Fruit fly (Drosophila melanogaster) whole organism, embryonic: ENCODE results near the gene Atg2.

Experiments
- CG11247 ChIP-seq: fragments of 200-800 bp; sonication (Bioruptor generic); IDR thresholded peaks from 2 replicates; pipeline ENCODE4 v1.3.6; 2022; ENCODE audit warnings: missing biosample characterization, missing genetic modification characterization
- CG11456 ChIP-seq: fragments of 200-800 bp; sonication (Bioruptor generic); IDR thresholded peaks from 3 replicates; pipeline ENCODE4 v1.3.6; 2022; ENCODE audit warnings: missing biosample characterization, missing genetic modification characterization
- CG11504 ChIP-seq: fragments of 200-800 bp; sonication (Bioruptor generic); optimal IDR thresholded peaks from 3 replicates; lab custom pipeline; 2019; ENCODE audit warnings: missing biosample characterization, mild to moderate bottlenecking, missing genetic modification characterization, moderate library complexity
- CG14441 ChIP-seq: fragments of 200-800 bp; sonication (Bioruptor generic); IDR thresholded peaks from 2 replicates; pipeline ENCODE4 v1.3.6; 2022; ENCODE audit warnings: missing biosample characterization, missing genetic modification characterization
- CG1602 ChIP-seq: fragments of 200-800 bp; sonication (Bioruptor generic); optimal IDR thresholded peaks from 3 replicates; lab custom pipeline; 2016; ENCODE audit warnings: missing biosample characterization, missing genetic modification characterization
- CG2712 ChIP-seq: fragments of 200-800 bp; optimal IDR thresholded peaks from 3 replicates; lab custom pipeline; 2019; ENCODE audit warnings: missing biosample characterization, mild to moderate bottlenecking, missing genetic modification characterization, moderate library complexity
- CG31224 ChIP-seq: fragments of 200-800 bp; sonication (Bioruptor generic); IDR thresholded peaks from 2 replicates; pipeline ENCODE4 v1.3.6; 2022; ENCODE audit warnings: missing biosample characterization, missing genetic modification characterization
- CG32532 ChIP-seq: fragments of 200-800 bp; sonication (Bioruptor generic); IDR thresholded peaks from 2 replicates; pipeline ENCODE4 v1.3.6; 2022; ENCODE audit warnings: missing biosample characterization, missing genetic modification characterization
- CG32772 ChIP-seq: fragments of 200-800 bp; sonication (Bioruptor generic); IDR thresholded peaks from 2 replicates; pipeline ENCODE4 v1.3.6; 2022; ENCODE audit warnings: missing biosample characterization, missing genetic modification characterization
- CG34422 ChIP-seq: fragments of 200-800 bp; sonication (Bioruptor generic); IDR thresholded peaks from 3 replicates; pipeline ENCODE4 v1.3.6; 2022; ENCODE audit warnings: missing biosample characterization, missing genetic modification characterization
- CG7372 ChIP-seq: fragments of 200-800 bp; sonication (Bioruptor generic); IDR thresholded peaks from 2 replicates; pipeline ENCODE4 v1.3.6; 2022; ENCODE audit warnings: missing biosample characterization, missing genetic modification characterization
- CG7839 ChIP-seq: fragments of 200-800 bp; sonication (Bioruptor generic); optimal IDR thresholded peaks from 3 replicates; lab custom pipeline; 2018; ENCODE audit warnings: missing biosample characterization, mild to moderate bottlenecking, missing genetic modification characterization, moderate library complexity
- CG9876 ChIP-seq: fragments of 200-800 bp; sonication (Bioruptor generic); optimal IDR thresholded peaks from 2 replicates; lab custom pipeline; 2016; ENCODE audit warnings: missing biosample characterization, missing genetic modification characterization
- CG9932 ChIP-seq: fragments of 200-800 bp; sonication (Bioruptor generic); IDR thresholded peaks from 2 replicates; pipeline ENCODE4 v1.3.6; 2022; ENCODE audit warnings: missing biosample characterization, missing genetic modification characterization
- CoRest ChIP-seq: fragments of 200-800 bp; sonication (Bioruptor generic); optimal IDR thresholded peaks from 3 replicates; lab custom pipeline; 2018; ENCODE audit warnings: missing biosample characterization, mild to moderate bottlenecking, missing genetic modification characterization, moderate library complexity
- Dll ChIP-seq: fragments of 200-800 bp; sonication (Bioruptor generic); IDR thresholded peaks from 4 replicates; pipeline ENCODE4 v1.3.6; 2022; ENCODE audit warnings: missing biosample characterization, missing genetic modification characterization; ENCODE audit not compliant: partially characterized antibody
- Drgx ChIP-seq: fragments of 200-800 bp; sonication (Bioruptor generic); IDR thresholded peaks from 2 replicates; pipeline ENCODE4 v1.3.6; 2022; ENCODE audit warnings: missing biosample characterization, missing genetic modification characterization
- E2f2 ChIP-seq: fragments of 200-800 bp; sonication (Bioruptor generic); IDR thresholded peaks from 2 replicates; pipeline ENCODE4 v1.3.6; 2022; ENCODE audit warnings: missing biosample characterization, missing genetic modification characterization
- Elba2 ChIP-seq: fragments of 200-800 bp; sonication (Bioruptor generic); optimal IDR thresholded peaks from 3 replicates; lab custom pipeline; 2016; ENCODE audit warnings: missing biosample characterization, missing genetic modification characterization
- Ets65A ChIP-seq: fragments of 200-800 bp; sonication (Bioruptor generic); peaks from one replicate; lab custom pipeline; 2016; ENCODE audit warnings: missing biosample characterization, missing genetic modification characterization
- H15 ChIP-seq: fragments of 200-800 bp; sonication (Bioruptor generic); IDR thresholded peaks from 3 replicates; pipeline ENCODE4 v1.3.6; 2022; ENCODE audit warnings: missing biosample characterization, missing genetic modification characterization
- HLH3B ChIP-seq: fragments of 200-800 bp; sonication (Bioruptor generic); IDR thresholded peaks from 2 replicates; pipeline ENCODE4 v1.3.6; 2022; ENCODE audit warnings: missing biosample characterization, missing genetic modification characterization
- HLH54F ChIP-seq: fragments of 200-800 bp; sonication (Bioruptor generic); optimal IDR thresholded peaks from 3 replicates; lab custom pipeline; 2016; ENCODE audit warnings: missing biosample characterization, missing genetic modification characterization
- Hr51 ChIP-seq, 2 experiments: fragments of 200-800 bp; sonication (Bioruptor generic); optimal IDR thresholded peaks; 2 replicates in 1 of 2; 3 replicates in 1 of 2; lab custom pipeline; 2016 to 2018; ENCODE audit warnings: missing biosample characterization in 2 of 2, missing genetic modification characterization in 2 of 2, mild to moderate bottlenecking in 1 of 2, moderate library complexity in 1 of 2
- MESR4 ChIP-seq: fragments of 200-800 bp; sonication (Bioruptor generic); optimal IDR thresholded peaks from 2 replicates; lab custom pipeline; 2018; ENCODE audit warnings: missing biosample characterization, mild to moderate bottlenecking, missing genetic modification characterization, moderate library complexity
- Mrtf ChIP-seq: fragments of 200-800 bp; sonication (Bioruptor generic); IDR thresholded peaks from 3 replicates; pipeline ENCODE4 v1.3.6; 2022; ENCODE audit warnings: missing biosample characterization, missing genetic modification characterization
- Nf-YC ChIP-seq: fragments of 200-800 bp; optimal IDR thresholded peaks from 3 replicates; lab custom pipeline; 2019; ENCODE audit warnings: missing biosample characterization, mild to moderate bottlenecking, missing genetic modification characterization, moderate library complexity
- Oli ChIP-seq: fragments of 200-800 bp; sonication (Bioruptor generic); optimal IDR thresholded peaks from 2 replicates; lab custom pipeline; 2018; ENCODE audit warnings: missing biosample characterization, mild to moderate bottlenecking, missing genetic modification characterization, moderate library complexity
- Ptx1 ChIP-seq: fragments of 200-800 bp; sonication (Bioruptor generic); IDR thresholded peaks from 2 replicates; pipeline ENCODE4 v1.3.6; 2022; ENCODE audit warnings: missing biosample characterization, missing genetic modification characterization
- Rfx ChIP-seq: fragments of 200-800 bp; sonication (Bioruptor generic); IDR thresholded peaks from 2 replicates; pipeline ENCODE4 v1.3.6; 2022; ENCODE audit warnings: missing biosample characterization, missing genetic modification characterization
- Six4 ChIP-seq: fragments of 200-800 bp; sonication (Bioruptor generic); optimal IDR thresholded peaks from 2 replicates; lab custom pipeline; 2016; ENCODE audit warnings: missing biosample characterization, missing genetic modification characterization
- Vsx1 ChIP-seq: fragments of 200-800 bp; sonication (Bioruptor generic); optimal IDR thresholded peaks from 2 replicates; lab custom pipeline; 2017; ENCODE audit warnings: missing biosample characterization, mild to moderate bottlenecking, missing genetic modification characterization, missing genetic modification reagents
- bcd ChIP-seq: fragments of 200-800 bp; sonication (Bioruptor generic); optimal IDR thresholded peaks from 2 replicates; lab custom pipeline; 2017; ENCODE audit warnings: missing biosample characterization, mild to moderate bottlenecking, missing genetic modification characterization
- corto ChIP-seq: fragments of 200-800 bp; sonication (Bioruptor generic); optimal IDR thresholded peaks from 2 replicates; lab custom pipeline; 2016; ENCODE audit warnings: missing biosample characterization, mild to moderate bottlenecking, missing genetic modification characterization, moderate library complexity
- crc ChIP-seq: fragments of 200-800 bp; sonication (Bioruptor generic); optimal IDR thresholded peaks from 2 replicates; lab custom pipeline; 2016; ENCODE audit warnings: missing biosample characterization, missing genetic modification characterization
- esg ChIP-seq: fragments of 200-800 bp; sonication (Bioruptor generic); conservative IDR thresholded peaks from 2 replicates; pipeline ENCODE4 v1.3.6; 2022; ENCODE audit warnings: missing biosample characterization, missing genetic modification characterization
- fd96Cb ChIP-seq: fragments of 200-800 bp; sonication (Bioruptor generic); optimal IDR thresholded peaks from 2 replicates; lab custom pipeline; 2018; ENCODE audit warnings: missing biosample characterization, mild to moderate bottlenecking, missing genetic modification characterization, moderate library complexity
- gce ChIP-seq: fragments of 200-800 bp; sonication (Bioruptor generic); IDR thresholded peaks from 3 replicates; pipeline ENCODE4 v1.3.6; 2022; ENCODE audit warnings: missing biosample characterization, missing genetic modification characterization
- grau ChIP-seq: fragments of 200-800 bp; optimal IDR thresholded peaks from 3 replicates; lab custom pipeline; 2019; ENCODE audit warnings: missing biosample characterization, mild to moderate bottlenecking, missing genetic modification characterization, moderate library complexity
- klu ChIP-seq: fragments of 200-800 bp; sonication (Bioruptor generic); IDR thresholded peaks from 2 replicates; pipeline ENCODE4 v1.3.6; 2022; ENCODE audit warnings: missing biosample characterization, missing genetic modification characterization
- odd ChIP-seq: fragments of 200-800 bp; sonication (Bioruptor generic); optimal IDR thresholded peaks from 2 replicates; lab custom pipeline; 2017; ENCODE audit warnings: missing biosample characterization, mild to moderate bottlenecking, missing genetic modification characterization
- pfk ChIP-seq: fragments of 200-800 bp; sonication (Bioruptor generic); optimal IDR thresholded peaks from 2 replicates; lab custom pipeline; 2018; ENCODE audit warnings: missing biosample characterization, mild to moderate bottlenecking, missing genetic modification characterization, moderate library complexity
- prd ChIP-seq, 3 experiments: fragments of >200 bp in 2 of 3; fragments of 200-800 bp in 1 of 3; sonication (Bioruptor generic) in 1 of 3; optimal IDR thresholded peaks in 2 of 3; IDR thresholded peaks in 1 of 3; 2 replicates in 2 of 3; 3 replicates in 1 of 3; pipeline versions ENCODE4 v1.3.6 to Lab custom; 2017 to 2022; ENCODE audit warnings: missing biosample characterization in 1 of 3, missing genetic modification characterization in 1 of 3
- sens ChIP-seq: fragments of 200-800 bp; sonication (Bioruptor generic); peaks from one replicate; lab custom pipeline; 2016; ENCODE audit warnings: missing biosample characterization, missing genetic modification characterization
- slbo ChIP-seq: fragments of 200-800 bp; sonication (Bioruptor generic); IDR thresholded peaks from 2 replicates; pipeline ENCODE4 v1.3.6; 2022; ENCODE audit warnings: missing biosample characterization, missing genetic modification characterization
- sqz ChIP-seq: fragments of 200-800 bp; sonication (Bioruptor generic); optimal IDR thresholded peaks from 3 replicates; lab custom pipeline; 2018; ENCODE audit warnings: missing biosample characterization, mild to moderate bottlenecking, missing genetic modification characterization
- sr ChIP-seq: fragments of 200-800 bp; sonication (Bioruptor generic); IDR thresholded peaks from 3 replicates; pipeline ENCODE4 v1.3.6; 2022; ENCODE audit warnings: missing biosample characterization, missing genetic modification characterization
- ssp ChIP-seq: fragments of 200-800 bp; sonication (Bioruptor generic); IDR thresholded peaks from 2 replicates; pipeline ENCODE4 v1.3.6; 2022; ENCODE audit warnings: missing biosample characterization, missing genetic modification characterization
- tgo ChIP-seq: fragments of 200-800 bp; sonication (Bioruptor generic); IDR thresholded peaks from 3 replicates; pipeline ENCODE4 v1.3.6; 2022; ENCODE audit warnings: missing biosample characterization, missing genetic modification characterization
- unpg ChIP-seq: fragments of 200-800 bp; sonication (Bioruptor generic); optimal IDR thresholded peaks from 3 replicates; lab custom pipeline; 2018; ENCODE audit warnings: missing biosample characterization, mild to moderate bottlenecking, missing genetic modification characterization, moderate library complexity
- usp ChIP-seq: fragments of >200 bp; optimal IDR thresholded peaks from 2 replicates; lab custom pipeline; 2017; ENCODE audit warnings: missing biosample characterization, missing genetic modification characterization

Gene Atg2

DNA sequence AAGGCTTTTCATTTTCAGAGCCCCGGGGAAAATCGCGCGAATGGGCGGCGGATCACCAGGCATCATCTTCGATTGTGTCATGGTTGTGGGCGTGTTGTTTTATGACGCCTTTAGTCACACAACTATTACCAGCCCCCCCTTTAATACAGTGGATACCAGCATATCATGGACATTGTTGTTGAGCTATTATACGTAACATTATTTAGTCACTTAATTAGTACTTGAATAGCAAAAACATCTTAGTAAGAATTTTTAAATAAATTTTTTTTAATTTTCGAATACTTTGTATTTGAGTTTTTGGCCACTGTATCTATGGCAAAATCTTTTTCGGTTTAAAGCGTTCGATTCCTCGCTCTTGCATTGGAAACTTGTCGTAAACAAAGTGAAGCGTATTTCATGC lies 10.4 kb upstream of the Atg2 start (continued):
- TF ChIP-seq CG11456 (GFP tag; lab: Robert Waterston, UW) (0 out of 3 replicates have a peak, but pooled peaks have one; percentile 29), corto (GFP tag; lab: Kevin White, UChicago) (no peak), CG9932 (GFP tag; lab: Robert Waterston, UW) (peak; percentile 67), sens (peak; percentile 56), CG14441 (GFP tag; lab: Robert Waterston, UW) (peak; percentile 50), Six4 (GFP tag; lab: Kevin White, UChicago) (no peak), Dll (GFP tag; lab: Robert Waterston, UW) (no peak), prd (optimal IDR thresholded peaks at IDR 0.05; lab: Kevin White, UChicago) (no peak), prd (GFP tag; IDR thresholded peaks at IDR 0.05; lab: Robert Waterston, UW) (peak; percentile 42; the same call in 2 of the 3 replicates), slbo (peak; percentile 56), HLH54F (GFP tag; lab: Kevin White, UChicago) (no peak), Rfx (GFP tag; lab: Robert Waterston, UW) (peak; percentile 64), Mrtf (GFP tag; lab: Robert Waterston, UW) (peak; percentile 65; the same call in 2 of the 3 replicates), Ptx1 (GFP tag; lab: Robert Waterston, UW) (peak; percentile 60), Drgx (GFP tag; lab: Robert Waterston, UW) (peak; percentile 24; the same call in 1 of the 2 replicates), CG11504 (tag; lab: Kevin White, UChicago) (peak; percentile 9), fd96Cb (tag; lab: Kevin White, UChicago) (peak; percentile 6), sqz (GFP tag; lab: Kevin White, UChicago) (no peak), HLH3B (peak; percentile 49), tgo (GFP tag; lab: Robert Waterston, UW) (peak; percentile 67; the same call in 2 of the 3 replicates), CG31224 (GFP tag; lab: Robert Waterston, UW) (peak; percentile 43; the same call in 1 of the 2 replicates), Hr51 (GFP tag; optimal IDR thresholded peaks at IDR 0.05; lab: Kevin White, UChicago) (peak in 1 of 2 experiments; percentile 36), E2f2 (GFP tag; lab: Robert Waterston, UW) (peak; percentile 27), CG1602 (GFP tag; lab: Kevin White, UChicago) (no peak), pfk (GFP tag; lab: Kevin White, UChicago) (no peak), Vsx1 (no peak), ssp (GFP tag; lab: Robert Waterston, UW) (0 out of 2 replicates have a peak, but pooled peaks have one; percentile 32), CoRest (tag; lab: Kevin White, UChicago) (peak; percentile 2), grau (tag; lab: Kevin White, UChicago) (peak; percentile 29), H15 (GFP tag; lab: Robert Waterston, UW) (peak; percentile 62; the same call in 2 of the 3 replicates), bcd (GFP tag; lab: Kevin White, UChicago) (no peak), crc (no peak), Oli (peak; percentile 24), CG2712 (tag; lab: Kevin White, UChicago) (peak; percentile 27), CG9876 (GFP tag; lab: Kevin White, UChicago) (no peak), CG11247 (0 out of 2 replicates have a peak, but pooled peaks have one; percentile 9), Nf-YC (tag; lab: Kevin White, UChicago) (peak; percentile 38), klu (GFP tag; lab: Robert Waterston, UW) (no peak), CG32772 (GFP tag; lab: Robert Waterston, UW) (0 out of 2 replicates have a peak, but pooled peaks have one; percentile 18), MESR4 (GFP tag; lab: Kevin White, UChicago) (no peak), gce (GFP tag; lab: Robert Waterston, UW) (0 out of 3 replicates have a peak, but pooled peaks have one; percentile 8), CG32532 (peak; percentile 71), CG34422 (GFP tag; lab: Robert Waterston, UW) (0 out of 3 replicates have a peak, but pooled peaks have one; percentile 39), Ets65A (GFP tag; lab: Kevin White, UChicago) (no peak), usp (no peak), esg (GFP tag; lab: Robert Waterston, UW) (peak; percentile 53), odd (GFP tag; lab: Kevin White, UChicago) (no peak), unpg (peak; percentile 4), sr (GFP tag; lab: Robert Waterston, UW) (peak; percentile 70; the same call in 2 of the 3 replicates), CG7839 (tag; lab: Kevin White, UChicago) (peak; percentile 35), Elba2 (no peak), CG7372 (peak; percentile 40; the same call in 1 of the 2 replicates)
